Worm (Caenorhabditis elegans) whole organism, early embryonic: ENCODE data around the gene W06D11.1.

ENCODE experiments used
- B0310.2 ChIP-seq: sonication (generic microtip); optimal IDR thresholded peaks from 2 replicates; lab custom pipeline; 2016; ENCODE audit warnings: mild to moderate bottlenecking, missing genetic modification characterization, missing compliant biosample characterization
- F13C5.2 ChIP-seq: sonication (generic microtip); optimal IDR thresholded peaks from 2 replicates; lab custom pipeline; 2017; ENCODE audit warnings: mild to moderate bottlenecking, missing genetic modification characterization, inconsistent platforms, missing compliant biosample characterization
- aly-1 ChIP-seq: sonication (generic microtip); optimal IDR thresholded peaks from 2 replicates; lab custom pipeline; 2016; ENCODE audit warnings: missing genetic modification characterization, missing compliant biosample characterization
- ama-1 ChIP-seq: fragments of 150-350 bp; optimal IDR thresholded peaks from 2 replicates; lab custom pipeline; 2014
- ceh-13 ChIP-seq: fragments of 200-800 bp; sonication (Bioruptor generic); optimal IDR thresholded peaks from 2 replicates; lab custom pipeline; 2018; ENCODE audit warnings: mild to moderate bottlenecking, missing genetic modification characterization, missing compliant biosample characterization
- ceh-36 ChIP-seq: sonication (generic microtip); optimal IDR thresholded peaks from 2 replicates; lab custom pipeline; 2016; ENCODE audit warnings: missing genetic modification characterization, inconsistent platforms, missing compliant biosample characterization
- ets-7 ChIP-seq: sonication (generic microtip); optimal IDR thresholded peaks from 2 replicates; lab custom pipeline; 2016; ENCODE audit warnings: missing genotype, missing genetic modification characterization, missing compliant biosample characterization
- flt-1 ChIP-seq: fragments of 200-800 bp; sonication (Bioruptor generic); IDR thresholded peaks from 2 replicates; pipeline ENCODE4 v1.3.6; 2022; ENCODE audit warnings: missing genetic modification characterization, missing compliant biosample characterization
- hmbx-1 ChIP-seq: sonication (generic microtip); optimal IDR thresholded peaks from 2 replicates; lab custom pipeline; 2016; ENCODE audit warnings: mild to moderate bottlenecking, missing genetic modification characterization, missing compliant biosample characterization
- hmg-4 ChIP-seq: fragments of 200-800 bp; sonication (Bioruptor generic); optimal IDR thresholded peaks from 2 replicates; lab custom pipeline; 2018; ENCODE audit warnings: mild to moderate bottlenecking, missing genetic modification characterization, missing compliant biosample characterization
- hnd-1 ChIP-seq: sonication (generic microtip); optimal IDR thresholded peaks from 2 replicates; lab custom pipeline; 2016; ENCODE audit warnings: missing genetic modification characterization, missing compliant biosample characterization
- pes-1 ChIP-seq: fragments of 200-800 bp; sonication (Bioruptor generic); IDR thresholded peaks from 2 replicates; pipeline ENCODE4 v1.3.6; 2022; ENCODE audit warnings: missing genetic modification reagents, missing genetic modification characterization, missing compliant biosample characterization
- scrt-1 ChIP-seq: fragments of 200-800 bp; sonication (Bioruptor generic); IDR thresholded peaks from 2 replicates; pipeline ENCODE4 v1.3.6; 2022; ENCODE audit warnings: missing genetic modification characterization, missing compliant biosample characterization
- sea-1 ChIP-seq: fragments of 200-800 bp; sonication (Bioruptor generic); conservative IDR thresholded peaks from 2 replicates; pipeline ENCODE4 v1.3.6; 2022; ENCODE audit warnings: missing genetic modification characterization, missing compliant biosample characterization
- tbx-11 ChIP-seq: fragments of 200-800 bp; sonication (Bioruptor generic); IDR thresholded peaks from 2 replicates; pipeline ENCODE4 v1.3.6; 2022; ENCODE audit warnings: missing genetic modification characterization, missing compliant biosample characterization
- tbx-37 ChIP-seq: fragments of 200-800 bp; sonication (Bioruptor generic); conservative IDR thresholded peaks from 2 replicates; pipeline ENCODE4 v1.3.6; 2022; ENCODE audit warnings: missing genetic modification reagents, missing genetic modification characterization, missing compliant biosample characterization
- tra-4 ChIP-seq: sonication (generic microtip); optimal IDR thresholded peaks from 2 replicates; lab custom pipeline; 2017; ENCODE audit warnings: missing genetic modification characterization, missing compliant biosample characterization

Gene W06D11.1

DNA sequence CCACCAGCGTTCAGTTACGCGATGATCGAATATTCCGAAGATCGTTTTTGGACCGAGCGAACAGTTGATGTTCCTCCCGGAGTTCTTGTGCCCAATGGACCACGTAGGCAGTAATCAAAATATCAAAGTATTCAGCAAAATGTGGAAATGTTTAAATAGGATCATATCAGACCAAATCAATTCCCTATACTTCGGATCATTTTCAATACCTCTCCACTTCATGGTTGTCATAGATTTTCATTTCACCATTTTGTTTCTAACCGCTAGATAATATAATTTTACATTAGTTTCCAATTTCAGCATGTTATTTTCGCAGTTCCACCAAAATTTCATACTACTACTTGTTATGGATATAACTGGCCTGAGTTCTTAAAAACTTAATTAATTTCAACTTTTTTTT is 23.2 kb downstream of the W06D11.1 start:
- TF ChIP-seq ama-1 (lab: Kevin White, UChicago) (no peak), tbx-37 (GFP tag; lab: Robert Waterston, UW) (no peak), hmbx-1 (no peak), scrt-1 (GFP tag; lab: Robert Waterston, UW) (no peak), hmg-4 (no peak), aly-1 (tag; lab: Kevin White, UChicago) (no peak), F13C5.2 (tag; lab: Kevin White, UChicago) (no peak), ceh-36 (tag; lab: Kevin White, UChicago) (no peak), B0310.2 (tag; lab: Kevin White, UChicago) (no peak)

ce11 chrX:12320737-12321136 is 26.4 kb downstream of the W06D11.1 start, which contains the start of gene ceh-40:
Gene ceh-40, minus strand, starts transcription at chrX:12320777.
- TF ChIP-seq ceh-36 (tag; lab: Kevin White, UChicago) (no peak), scrt-1 (GFP tag; lab: Robert Waterston, UW) (no peak), tbx-11 (GFP tag; lab: Robert Waterston, UW) (no peak), pes-1 (GFP tag; lab: Robert Waterston, UW) (no peak), tra-4 (tag; lab: Kevin White, UChicago) (no peak), hmbx-1 (no peak), hmg-4 (no peak), F13C5.2 (tag; lab: Kevin White, UChicago) (no peak), ceh-13 (GFP tag; lab: Kevin White, UChicago) (no peak), ets-7 (tag; lab: Kevin White, UChicago) (no peak), ama-1 (lab: Kevin White, UChicago) (no peak), tbx-37 (GFP tag; lab: Robert Waterston, UW) (no peak), aly-1 (tag; lab: Kevin White, UChicago) (no peak), flt-1 (no peak), sea-1 (no peak; the same call in 1 of the 2 replicates), hnd-1 (tag; lab: Kevin White, UChicago) (no peak)

DNA sequence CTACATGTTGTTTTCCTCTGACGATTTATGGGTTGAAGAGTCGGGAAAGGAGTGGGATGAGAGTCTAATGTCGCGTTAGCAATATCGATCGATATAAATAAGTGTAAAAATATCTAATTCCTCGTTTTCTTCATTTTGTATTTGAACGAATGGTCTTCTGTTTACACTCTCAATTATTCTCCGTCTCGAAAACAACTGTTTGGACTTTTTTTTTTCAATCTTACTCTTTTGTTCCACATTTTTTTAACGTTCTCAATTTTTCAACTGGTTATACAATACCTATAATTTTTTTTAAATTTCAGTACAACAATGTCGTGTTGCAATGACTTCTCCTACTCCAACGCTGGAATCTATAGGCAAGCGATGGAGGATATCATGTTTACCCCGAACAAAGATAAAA is 27.0 kb downstream of the W06D11.1 start, which contains the start of gene F17A2.13:
Gene F17A2.13 (plus strand): TSS at position 301 of the 400 bp plus-strand sequence.
- no peak for TF ChIP-seq ceh-36 (tag; lab: Kevin White, UChicago)
- TF ChIP-seq aly-1 (tag; lab: Kevin White, UChicago) = no peak
- TF ChIP-seq pes-1 (GFP tag; lab: Robert Waterston, UW) = no peak
- no peak for TF ChIP-seq tbx-37 (GFP tag; lab: Robert Waterston, UW)

ce11 chrX:12323439-12323838 is 29.1 kb downstream of the W06D11.1 start, which contains the start of gene srd-40:
Gene srd-40, plus strand, starts transcription at chrX:12323739.
- TF ChIP-seq tbx-37 (GFP tag; lab: Robert Waterston, UW) = no peak
- TF ChIP-seq ama-1 (lab: Kevin White, UChicago) = no peak
- TF ChIP-seq scrt-1 (GFP tag; lab: Robert Waterston, UW) = no peak
- TF ChIP-seq hmg-4 = no peak
- no peak for TF ChIP-seq F13C5.2 (tag; lab: Kevin White, UChicago)
- no peak for TF ChIP-seq tra-4 (tag; lab: Kevin White, UChicago)
- TF ChIP-seq ceh-13 (GFP tag; lab: Kevin White, UChicago) = no peak
- TF ChIP-seq ceh-36 (tag; lab: Kevin White, UChicago) = no peak
- TF ChIP-seq flt-1 = no peak
- no peak for TF ChIP-seq hnd-1 (tag; lab: Kevin White, UChicago)
- TF ChIP-seq hmbx-1 = no peak
- no peak for TF ChIP-seq aly-1 (tag; lab: Kevin White, UChicago)
- TF ChIP-seq sea-1 = no peak
- TF ChIP-seq ets-7 (tag; lab: Kevin White, UChicago) = no peak

ce11 chrX:12326424-12326823 is 32.1 kb downstream of the W06D11.1 start, which contains the start of gene srd-41:
Gene srd-41, plus strand, starts transcription at chrX:12326724.
- TF ChIP-seq hmbx-1 (no peak), pes-1 (GFP tag; lab: Robert Waterston, UW) (no peak), aly-1 (tag; lab: Kevin White, UChicago) (no peak), scrt-1 (GFP tag; lab: Robert Waterston, UW) (no peak), ceh-36 (tag; lab: Kevin White, UChicago) (no peak), F13C5.2 (tag; lab: Kevin White, UChicago) (no peak), tra-4 (tag; lab: Kevin White, UChicago) (no peak), B0310.2 (tag; lab: Kevin White, UChicago) (no peak), sea-1 (no peak), flt-1 (no peak), hnd-1 (tag; lab: Kevin White, UChicago) (no peak), ama-1 (lab: Kevin White, UChicago) (no peak)

- TF ChIP-seq hmbx-1 (no peak), sea-1 (no peak), tbx-11 (GFP tag; lab: Robert Waterston, UW) (no peak), B0310.2 (tag; lab: Kevin White, UChicago) (no peak), ceh-13 (GFP tag; lab: Kevin White, UChicago) (no peak), aly-1 (tag; lab: Kevin White, UChicago) (no peak), hnd-1 (tag; lab: Kevin White, UChicago) (no peak), flt-1 (no peak), tbx-37 (GFP tag; lab: Robert Waterston, UW) (no peak), tra-4 (tag; lab: Kevin White, UChicago) (no peak), F13C5.2 (tag; lab: Kevin White, UChicago) (no peak), ets-7 (tag; lab: Kevin White, UChicago) (no peak), ama-1 (lab: Kevin White, UChicago) (no peak), pes-1 (GFP tag; lab: Robert Waterston, UW) (no peak), scrt-1 (GFP tag; lab: Robert Waterston, UW) (no peak), ceh-36 (tag; lab: Kevin White, UChicago) (no peak), hmg-4 (no peak)
These were observed 34.3 kb downstream of the W06D11.1 start, which contains the start of gene srd-45 for ce11 chrX:12328676-12329075. Gene srd-45, plus strand, starts transcription at chrX:12328976.

DNA sequence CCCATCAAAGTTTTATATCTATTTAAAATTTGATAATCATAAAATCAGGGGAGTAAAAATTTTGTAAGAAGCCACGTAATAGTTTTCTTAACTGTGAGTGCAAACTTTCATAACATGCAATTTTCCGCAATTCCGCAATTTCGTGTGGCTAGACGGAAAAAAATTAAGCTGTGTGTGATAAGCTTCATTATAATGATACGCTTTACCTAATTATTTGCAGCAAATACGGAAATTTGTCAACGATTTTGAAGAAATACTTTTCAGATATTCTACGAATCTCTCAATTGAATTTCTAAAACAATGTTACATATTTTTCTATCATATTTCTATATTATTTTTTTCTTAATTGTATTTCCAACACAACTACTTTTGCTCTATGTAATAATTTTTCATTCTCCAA is 37.4 kb downstream of the W06D11.1 start, which contains the start of gene srd-46:
Gene srd-46 (plus strand): TSS at position 301 of the 400 bp plus-strand sequence.
- TF ChIP-seq tra-4 (tag; lab: Kevin White, UChicago) (no peak), scrt-1 (GFP tag; lab: Robert Waterston, UW) (no peak), pes-1 (GFP tag; lab: Robert Waterston, UW) (no peak), hnd-1 (tag; lab: Kevin White, UChicago) (no peak), aly-1 (tag; lab: Kevin White, UChicago) (no peak), B0310.2 (tag; lab: Kevin White, UChicago) (no peak), tbx-37 (GFP tag; lab: Robert Waterston, UW) (no peak), ceh-13 (GFP tag; lab: Kevin White, UChicago) (no peak), tbx-11 (GFP tag; lab: Robert Waterston, UW) (no peak), ama-1 (lab: Kevin White, UChicago) (no peak), hmbx-1 (no peak), sea-1 (no peak), hmg-4 (no peak), F13C5.2 (tag; lab: Kevin White, UChicago) (no peak), ets-7 (tag; lab: Kevin White, UChicago) (no peak), flt-1 (no peak), ceh-36 (tag; lab: Kevin White, UChicago) (no peak)
